Fruit fly (Drosophila melanogaster): ENCODE data around the gene CG14777.

- TF ChIP-seq pan (optimal IDR thresholded peaks at IDR 0.05) (no peak), Dll (optimal IDR thresholded peaks at IDR 0.05) (no peak), psq (optimal IDR thresholded peaks at IDR 0.05) (no peak)
Observed at dm6 chrX:1461544-1461943, 4.4 kb upstream of the CG14777 start, which contains the start of gene CG14787.

All from whole organism.